Fruit fly (Drosophila melanogaster) whole organism, pupa: ENCODE data around the gene comm3.

Experiments
- CG10348 ChIP-seq: fragments of 200-800 bp; sonication (Bioruptor generic); IDR thresholded peaks from 2 replicates; pipeline ENCODE4 v1.3.6; 2022; ENCODE audit warnings: missing biosample characterization, missing genetic modification characterization
- CG13204 ChIP-seq: fragments of 200-800 bp; sonication (Bioruptor generic); optimal IDR thresholded peaks from 2 replicates; lab custom pipeline; 2018; ENCODE audit warnings: missing biosample characterization, mild to moderate bottlenecking, missing genetic modification characterization, moderate library complexity
- CG14655 ChIP-seq: fragments of 200-800 bp; sonication (Bioruptor generic); optimal IDR thresholded peaks from 3 replicates; lab custom pipeline; 2017; ENCODE audit warnings: mild to moderate bottlenecking, missing biosample characterization, missing genetic modification reagents, missing genetic modification characterization
- CG15710 ChIP-seq: fragments of 200-800 bp; sonication (Bioruptor generic); optimal IDR thresholded peaks from 2 replicates; lab custom pipeline; 2018; ENCODE audit warnings: missing biosample characterization, mild to moderate bottlenecking, missing genetic modification characterization, moderate library complexity
- CG17806 ChIP-seq: fragments of 200-800 bp; sonication (Bioruptor generic); optimal IDR thresholded peaks from 2 replicates; lab custom pipeline; 2018; ENCODE audit warnings: missing biosample characterization, mild to moderate bottlenecking, missing genetic modification characterization, moderate library complexity
- CG32121 ChIP-seq: fragments of 200-800 bp; sonication (Bioruptor generic); IDR thresholded peaks from 2 replicates; pipeline ENCODE4 v1.3.6; 2022; ENCODE audit warnings: missing biosample characterization, missing genetic modification characterization
- CG34367 ChIP-seq: fragments of 200-800 bp; sonication (Bioruptor generic); optimal IDR thresholded peaks from 2 replicates; lab custom pipeline; 2018; ENCODE audit warnings: missing biosample characterization, mild to moderate bottlenecking, missing genetic modification characterization
- CG4496 ChIP-seq: fragments of 200-800 bp; sonication (Bioruptor generic); IDR thresholded peaks from 3 replicates; pipeline ENCODE4 v1.3.6; 2022; ENCODE audit warnings: missing biosample characterization, missing genetic modification characterization
- CG8159 ChIP-seq: fragments of 200-800 bp; sonication (Bioruptor generic); optimal IDR thresholded peaks from 3 replicates; lab custom pipeline; 2018; ENCODE audit warnings: missing biosample characterization, mild to moderate bottlenecking, missing genetic modification characterization, moderate library complexity
- CG8301 ChIP-seq: fragments of 200-800 bp; sonication (Bioruptor generic); optimal IDR thresholded peaks from 2 replicates; lab custom pipeline; 2018; ENCODE audit warnings: missing biosample characterization, mild to moderate bottlenecking, missing genetic modification characterization
- CG9948 ChIP-seq: fragments of 200-800 bp; sonication (Bioruptor generic); optimal IDR thresholded peaks from 2 replicates; lab custom pipeline; 2018; ENCODE audit warnings: missing biosample characterization, mild to moderate bottlenecking, missing genetic modification characterization, moderate library complexity
- D1 ChIP-seq: fragments of 200-800 bp; sonication (Bioruptor generic); optimal IDR thresholded peaks from 2 replicates; lab custom pipeline; 2018; ENCODE audit warnings: missing biosample characterization, mild to moderate bottlenecking, missing genetic modification characterization, moderate library complexity
- EcR ChIP-seq: fragments of 200-800 bp; sonication (Bioruptor generic); optimal IDR thresholded peaks from 3 replicates; lab custom pipeline; 2019; ENCODE audit warnings: missing biosample characterization, missing genetic modification characterization, mild to moderate bottlenecking, moderate library complexity, missing genetic modification reagents
- Ets98B ChIP-seq: fragments of 200-800 bp; sonication (Bioruptor generic); IDR thresholded peaks from 2 replicates; pipeline ENCODE4 v1.3.6; 2022; ENCODE audit warnings: missing biosample characterization, missing genetic modification characterization
- Pif1A ChIP-seq: fragments of 200-800 bp; sonication (Bioruptor generic); optimal IDR thresholded peaks from 3 replicates; lab custom pipeline; 2016; ENCODE audit warnings: missing biosample characterization, missing genetic modification characterization
- Pif1B ChIP-seq: fragments of 200-800 bp; sonication (Bioruptor generic); optimal IDR thresholded peaks from 3 replicates; lab custom pipeline; 2016; ENCODE audit warnings: missing biosample characterization, missing genetic modification characterization
- Snoo ChIP-seq: fragments of 200-800 bp; sonication (Bioruptor generic); optimal IDR thresholded peaks from 3 replicates; lab custom pipeline; 2017; ENCODE audit warnings: missing biosample characterization, mild to moderate bottlenecking, missing genetic modification characterization, inconsistent platforms
- fd96Ca ChIP-seq: fragments of 200-800 bp; sonication (Bioruptor generic); IDR thresholded peaks from 3 replicates; pipeline ENCODE4 v1.3.6; 2022; ENCODE audit warnings: missing biosample characterization, missing genetic modification characterization
- gl ChIP-seq: fragments of 200-800 bp; sonication (Bioruptor generic); optimal IDR thresholded peaks from 2 replicates; lab custom pipeline; 2018; ENCODE audit warnings: missing biosample characterization, mild to moderate bottlenecking, missing genetic modification characterization
- rn ChIP-seq: fragments of 200-800 bp; sonication (Bioruptor generic); IDR thresholded peaks from 2 replicates; pipeline ENCODE4 v1.3.6; 2022; ENCODE audit warnings: missing biosample characterization, missing genetic modification characterization

The comm3 gene

DNA sequence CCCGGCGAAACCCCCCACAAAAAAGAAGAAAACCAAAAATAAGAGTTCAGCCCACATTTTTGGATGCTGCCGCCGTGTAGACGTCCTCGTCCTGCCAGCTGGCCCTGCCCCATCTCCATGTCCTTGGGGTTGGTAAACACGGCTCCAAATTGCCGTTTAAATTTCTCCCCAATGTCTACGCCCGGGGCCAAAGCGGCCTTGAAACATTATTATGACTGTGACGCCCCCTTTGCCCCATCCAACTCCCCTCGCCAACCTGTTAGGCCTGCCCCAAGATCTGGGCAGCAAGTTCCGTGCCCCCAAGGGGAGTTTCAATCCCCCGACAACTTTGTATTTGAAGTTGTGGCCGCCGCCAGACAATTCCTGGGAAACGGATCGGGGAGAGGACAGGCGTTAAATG is 30.7 kb downstream of the comm3 start:
- TF ChIP-seq CG4496 (GFP tag; lab: Robert Waterston, UW): no peak
- TF ChIP-seq EcR (GFP tag; lab: Kevin White, UChicago): no peak
- TF ChIP-seq fd96Ca (GFP tag; lab: Robert Waterston, UW): no peak
- no peak for TF ChIP-seq rn (GFP tag; lab: Robert Waterston, UW)
- no peak for TF ChIP-seq CG8159 (tag; lab: Kevin White, UChicago)
- no peak for TF ChIP-seq CG34367 (tag; lab: Kevin White, UChicago)
- TF ChIP-seq Pif1B (GFP tag; lab: Kevin White, UChicago): no peak
- no peak for TF ChIP-seq CG10348 (GFP tag; lab: Robert Waterston, UW)
- TF ChIP-seq CG15710 (tag; lab: Kevin White, UChicago): no peak
- no peak for TF ChIP-seq gl (tag; lab: Kevin White, UChicago)
- TF ChIP-seq Ets98B: no peak
- TF ChIP-seq Snoo (tag; lab: Kevin White, UChicago): no peak
- no peak for TF ChIP-seq CG17806 (tag; lab: Kevin White, UChicago)
- TF ChIP-seq CG32121: no peak

DNA sequence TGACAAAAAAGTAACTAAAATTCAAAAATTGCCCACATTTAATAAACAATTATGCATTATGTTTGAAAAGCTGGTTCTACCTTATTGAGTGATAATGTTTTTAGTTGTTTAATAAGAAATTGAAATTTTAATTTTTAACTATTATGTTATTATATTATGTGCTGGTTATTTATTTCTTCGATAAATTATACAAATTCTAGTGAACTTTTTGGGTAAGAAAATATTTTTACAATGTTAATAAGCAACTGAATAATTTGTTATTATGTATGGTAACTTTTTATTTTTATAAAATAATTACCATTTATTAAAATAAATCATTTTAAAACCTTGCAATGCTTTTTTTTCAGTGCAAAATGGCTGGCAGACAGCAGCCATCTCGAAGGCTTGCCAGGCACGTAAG is 31.1 kb downstream of the comm3 start:
- TF ChIP-seq Pif1A (no peak), gl (tag; lab: Kevin White, UChicago) (no peak), CG8159 (tag; lab: Kevin White, UChicago) (no peak), Pif1B (GFP tag; lab: Kevin White, UChicago) (no peak), D1 (no peak), EcR (GFP tag; lab: Kevin White, UChicago) (no peak), Snoo (tag; lab: Kevin White, UChicago) (no peak), CG9948 (tag; lab: Kevin White, UChicago) (no peak), rn (GFP tag; lab: Robert Waterston, UW) (no peak), CG17806 (tag; lab: Kevin White, UChicago) (no peak), CG32121 (no peak), CG4496 (GFP tag; lab: Robert Waterston, UW) (no peak), CG15710 (tag; lab: Kevin White, UChicago) (no peak), CG8301 (tag; lab: Kevin White, UChicago) (no peak), Ets98B (no peak), CG34367 (tag; lab: Kevin White, UChicago) (no peak)

DNA sequence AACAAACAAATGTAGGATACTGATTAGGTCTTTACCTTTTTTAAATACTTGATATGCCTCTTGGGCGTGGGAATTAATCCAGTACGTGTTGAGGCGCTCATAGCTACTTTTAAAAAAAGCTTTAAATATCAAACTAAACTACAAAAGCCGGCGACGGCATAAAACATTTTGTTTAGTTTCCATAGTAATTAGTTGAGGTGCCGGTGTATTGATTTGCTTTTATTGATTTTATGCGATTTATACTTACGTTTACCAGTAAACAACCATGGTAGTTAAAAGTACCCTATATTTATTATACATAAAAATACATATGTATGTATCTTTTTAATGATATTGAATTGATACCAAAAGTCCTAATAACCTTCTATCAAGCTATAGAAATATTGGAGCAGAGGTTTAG is 34.8 kb downstream of the comm3 start, which contains the start of gene CG13449:
Gene CG13449, minus strand, starts transcription at position 101 of the 400 bp plus-strand sequence.
- TF ChIP-seq CG10348 (GFP tag; lab: Robert Waterston, UW) (no peak), Ets98B (no peak)
- TF ChIP-seq, all 21 proteins: peak for 0

dm6 chr3L:15610109-15610508 is 37.5 kb downstream of the comm3 start, which contains the start of gene CG7650:
CG7650 (minus strand) TSS chr3L:15610386.
- no peak for TF ChIP-seq Ets98B
- TF ChIP-seq D1: no peak
- TF ChIP-seq CG13204: no peak
- no peak for TF ChIP-seq CG8301 (tag; lab: Kevin White, UChicago)
- TF ChIP-seq EcR (GFP tag; lab: Kevin White, UChicago): no peak
- TF ChIP-seq Snoo (tag; lab: Kevin White, UChicago): no peak
- no peak for TF ChIP-seq CG9948 (tag; lab: Kevin White, UChicago)
- TF ChIP-seq CG32121: no peak
- no peak for TF ChIP-seq Pif1B (GFP tag; lab: Kevin White, UChicago)
- no peak for TF ChIP-seq rn (GFP tag; lab: Robert Waterston, UW)

DNA sequence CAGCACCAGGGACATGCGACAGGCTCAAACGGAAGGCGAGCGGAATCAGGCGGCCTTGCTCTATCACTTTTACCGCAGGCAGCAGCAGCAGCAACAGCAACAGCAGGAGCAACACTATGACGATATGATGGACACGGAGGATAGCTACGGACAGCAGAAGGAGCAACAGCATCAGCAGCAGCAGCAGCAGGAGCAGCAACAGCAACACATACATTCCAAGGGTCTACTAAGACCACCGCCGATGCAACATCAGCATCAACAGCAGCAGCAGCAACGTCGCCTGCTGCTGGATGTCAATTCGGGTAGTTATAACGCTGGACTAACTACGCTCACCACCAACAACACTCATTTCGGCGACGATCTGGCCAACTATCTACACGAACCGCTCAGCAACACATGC is 42.6 kb downstream of the comm3 start:
- TF ChIP-seq rn (GFP tag; lab: Robert Waterston, UW): no peak
- TF ChIP-seq Ets98B: no peak
- TF ChIP-seq Pif1A: no peak
- no peak for TF ChIP-seq CG8159 (tag; lab: Kevin White, UChicago)
- no peak for TF ChIP-seq D1
- no peak for TF ChIP-seq EcR (GFP tag; lab: Kevin White, UChicago)
- no peak for TF ChIP-seq CG10348 (GFP tag; lab: Robert Waterston, UW)
- TF ChIP-seq Pif1B (GFP tag; lab: Kevin White, UChicago): no peak
- TF ChIP-seq CG13204: no peak
- TF ChIP-seq Snoo (tag; lab: Kevin White, UChicago): no peak
- TF ChIP-seq, all 21 proteins: peak for 0

- TF ChIP-seq CG9948 (tag; lab: Kevin White, UChicago) (no peak), Pif1A (no peak), CG8159 (tag; lab: Kevin White, UChicago) (no peak), rn (GFP tag; lab: Robert Waterston, UW) (no peak), CG34367 (tag; lab: Kevin White, UChicago) (no peak), gl (tag; lab: Kevin White, UChicago) (no peak), CG8301 (tag; lab: Kevin White, UChicago) (no peak), CG15710 (tag; lab: Kevin White, UChicago) (no peak), Pif1B (GFP tag; lab: Kevin White, UChicago) (no peak), Snoo (tag; lab: Kevin White, UChicago) (no peak), CG10348 (GFP tag; lab: Robert Waterston, UW) (no peak), CG13204 (no peak), fd96Ca (GFP tag; lab: Robert Waterston, UW) (no peak), CG4496 (GFP tag; lab: Robert Waterston, UW) (no peak), CG17806 (tag; lab: Kevin White, UChicago) (no peak), Ets98B (no peak), D1 (no peak), CG14655 (GFP tag; lab: Kevin White, UChicago) (no peak), EcR (GFP tag; lab: Kevin White, UChicago) (no peak)
Measured at dm6 chr3L:15600051-15600450, 47.5 kb downstream of the comm3 start.
